Worm (Caenorhabditis elegans) whole organism, dauer: ENCODE results near the gene sphr-1.

Experiments used
- unc-62 ChIP-seq: sonication (generic microtip); optimal IDR thresholded peaks from 2 replicates; lab custom pipeline; 2017; ENCODE audit warnings: missing biosample characterization, missing genetic modification reagents, missing genetic modification characterization

sphr-1 gene

ce11 chrV:9166306-9166705 is 25.1 kb upstream of the sphr-1 start:
- no peak for TF ChIP-seq unc-62 (GFP tag; lab: Kevin White, UChicago)

DNA sequence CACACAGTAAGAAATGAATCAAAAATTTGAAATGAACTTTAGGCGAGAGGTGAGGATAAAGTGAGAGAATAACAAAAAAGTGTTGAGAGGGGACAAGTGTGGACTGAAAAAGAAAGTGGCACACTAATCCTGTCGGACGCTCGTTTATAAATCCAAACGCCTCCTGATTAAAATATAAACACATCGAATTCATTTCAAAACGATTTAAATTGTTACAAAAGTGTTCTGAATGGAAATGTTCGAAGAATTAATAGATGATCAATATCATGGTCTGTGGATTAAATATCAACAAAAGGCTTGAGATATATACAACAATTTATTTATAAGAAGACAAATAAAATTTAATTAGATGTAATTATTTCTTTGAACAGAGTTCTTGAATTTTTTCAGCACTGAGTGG is 23.3 kb upstream of the sphr-1 start, which contains the start of gene B0222.11:
B0222.11 (minus strand) TSS at position 101 of the 400 bp plus-strand sequence.
- no peak for TF ChIP-seq unc-62 (GFP tag; lab: Kevin White, UChicago)

- no peak for TF ChIP-seq unc-62 (GFP tag; lab: Kevin White, UChicago)
Observed at ce11 chrV:9172989-9173388, 18.4 kb upstream of the sphr-1 start, which contains the start of gene gad-3. TSS of gene gad-3 (minus strand) at chrV:9173005.

ce11 chrV:9173789-9174188 is 17.6 kb upstream of the sphr-1 start, which contains the start of gene pqn-16:
TSS of gene pqn-16 (plus strand) at chrV:9174089.
- no peak for TF ChIP-seq unc-62 (GFP tag; lab: Kevin White, UChicago)

DNA sequence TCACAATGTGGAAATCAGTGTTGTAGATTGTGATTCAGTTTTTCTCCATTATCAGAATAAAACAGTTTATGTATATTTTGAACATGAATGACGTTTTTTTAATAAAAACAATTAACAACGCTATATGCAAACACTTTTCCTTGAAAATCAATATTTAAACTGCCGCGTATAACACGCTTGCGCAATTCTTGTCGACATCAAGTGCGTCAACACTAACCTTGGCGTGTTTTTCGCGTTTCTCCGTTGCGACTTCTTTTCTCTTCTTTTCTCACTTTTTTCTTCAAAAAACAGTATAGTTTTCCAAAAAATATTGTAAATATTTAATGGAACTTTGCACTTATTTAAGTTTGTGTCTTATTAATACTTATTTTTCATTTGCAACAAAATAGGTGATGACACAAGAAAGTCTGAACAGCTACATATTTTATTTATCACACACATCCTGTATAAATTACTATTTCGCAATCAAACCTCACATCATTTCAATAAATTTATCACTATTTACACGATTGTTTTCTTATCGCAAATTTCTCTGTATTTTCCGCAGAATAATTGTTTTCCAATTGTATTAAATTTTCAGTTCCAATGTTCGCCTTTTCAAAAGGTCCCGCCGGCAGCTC is 16.1 kb upstream of the sphr-1 start, which contains the start of gene spas-1:
spas-1 (plus strand) TSS at position 572 of the 620 bp plus-strand sequence.
- TF ChIP-seq unc-62 (GFP tag; lab: Kevin White, UChicago): no peak

DNA sequence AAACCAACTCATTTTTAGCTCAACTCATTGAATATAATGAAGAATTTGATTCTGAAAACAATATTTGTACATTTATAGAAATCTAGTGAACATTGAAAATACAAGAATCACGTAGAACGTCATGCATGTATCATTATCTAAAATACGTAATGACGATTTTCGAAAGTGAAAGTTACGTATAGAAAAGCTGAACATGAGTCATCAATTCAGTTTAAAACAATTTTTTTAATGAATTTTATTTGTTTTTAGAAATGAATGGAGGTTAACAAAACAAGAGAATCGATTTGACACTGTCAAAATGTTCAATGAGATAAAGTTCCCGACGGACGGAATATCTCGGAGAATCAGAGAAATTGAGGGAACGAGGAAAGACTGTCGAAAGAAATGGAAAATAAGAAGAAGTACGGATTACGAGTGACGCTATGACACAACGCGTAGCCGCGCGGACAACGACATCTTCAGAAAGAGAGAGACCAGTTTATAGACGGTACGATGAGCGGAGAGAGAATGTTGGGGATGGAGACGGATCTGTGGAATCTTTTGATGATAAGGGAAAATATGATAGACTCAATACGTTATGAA is 9.7 kb upstream of the sphr-1 start, which contains the start of gene ptr-1:
ptr-1 (minus strand) TSS at position 51 of the 582 bp plus-strand sequence.
- TF ChIP-seq unc-62 (GFP tag; lab: Kevin White, UChicago): no peak

DNA sequence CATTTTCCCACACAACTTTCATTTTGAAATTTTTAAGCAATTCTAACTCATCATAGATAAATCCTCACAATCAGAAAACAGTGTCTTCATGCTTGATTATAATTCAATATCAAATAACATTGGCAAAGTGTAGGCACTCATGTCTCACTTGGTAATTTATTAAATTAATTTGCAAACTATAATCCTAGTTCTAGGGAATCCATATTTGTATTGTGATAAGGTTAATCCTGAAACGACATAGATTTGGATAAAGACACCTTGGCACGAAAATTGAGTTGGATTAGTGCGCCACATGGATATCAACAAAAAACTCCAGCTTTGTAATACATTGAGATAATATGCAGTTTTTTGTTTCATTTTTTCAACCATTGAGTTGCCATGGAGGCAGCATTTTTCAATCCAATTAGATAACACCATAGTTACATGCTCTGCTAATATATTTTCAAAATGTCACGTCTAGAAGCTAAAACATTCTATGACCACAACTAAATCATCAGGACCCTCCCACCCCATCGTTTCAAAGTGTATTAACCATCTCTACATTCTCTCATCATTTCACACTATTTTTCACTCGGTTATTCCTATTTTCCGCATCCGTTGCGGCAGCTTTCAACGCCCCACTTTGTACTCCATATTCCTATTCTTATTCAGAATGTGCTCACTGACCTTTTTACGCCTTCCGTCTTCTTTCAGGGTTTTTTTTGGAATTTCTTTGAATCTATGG is 7.5 kb upstream of the sphr-1 start:
- TF ChIP-seq unc-62 (GFP tag; lab: Kevin White, UChicago): no peak

DNA sequence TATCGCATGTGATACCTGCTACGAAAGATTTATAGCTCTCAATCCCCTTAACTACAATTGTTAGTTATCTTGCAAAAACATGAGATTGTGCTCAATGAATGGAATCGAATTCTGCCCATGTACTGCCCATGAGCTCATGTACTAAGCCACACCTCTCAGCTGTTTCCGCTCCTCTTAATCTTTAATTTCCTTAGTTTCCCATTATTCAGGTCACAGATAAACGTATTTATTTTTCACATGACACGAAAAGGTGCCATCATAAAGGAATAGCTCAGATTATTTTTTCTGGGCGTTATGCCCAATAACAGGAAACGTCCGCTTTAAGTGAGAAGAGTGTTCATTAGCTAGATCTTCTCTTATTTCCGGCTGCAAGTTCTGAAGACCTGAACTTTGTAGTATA is 5.4 kb upstream of the sphr-1 start:
- no peak for TF ChIP-seq unc-62 (GFP tag; lab: Kevin White, UChicago)

ce11 chrV:9194055-9194454 is 2.6 kb downstream of the sphr-1 start:
- no peak for TF ChIP-seq unc-62 (GFP tag; lab: Kevin White, UChicago)

DNA sequence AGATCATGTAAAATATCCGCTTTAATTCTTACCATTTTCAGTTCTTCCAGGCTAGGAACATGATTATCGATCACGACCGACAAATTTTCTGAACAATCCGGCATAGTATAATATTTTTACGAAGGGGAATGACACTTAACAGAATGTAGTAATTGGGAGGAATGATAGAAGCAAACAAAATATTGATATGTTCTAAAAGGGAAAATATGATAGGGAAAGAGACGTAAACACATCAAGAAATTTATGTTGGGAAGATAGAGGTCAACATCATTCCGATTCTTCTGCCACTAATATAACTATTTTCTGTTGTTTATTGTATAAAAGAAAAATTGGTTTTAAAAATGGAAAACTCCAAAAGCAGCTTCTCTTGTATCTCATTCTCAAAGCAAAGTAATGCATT is 5.7 kb downstream of the sphr-1 start, which contains the start of gene C24B5.4:
C24B5.4 (minus strand) TSS at position 206 of the 400 bp plus-strand sequence.
- no peak for TF ChIP-seq unc-62 (GFP tag; lab: Kevin White, UChicago)

- TF ChIP-seq unc-62 (GFP tag; lab: Kevin White, UChicago): no peak
Observed at ce11 chrV:9198887-9199286, 7.5 kb downstream of the sphr-1 start, which contains the start of gene str-177. TSS of gene str-177 (minus strand) at chrV:9198987.

ce11 chrV:9202710-9203109 is 11.3 kb downstream of the sphr-1 start, which contains the start of gene asp-2:
TSS of gene asp-2 (plus strand) at chrV:9203077.
- no peak for TF ChIP-seq unc-62 (GFP tag; lab: Kevin White, UChicago)

ce11 chrV:9207377-9207776 is 16.0 kb downstream of the sphr-1 start, which contains the start of gene inx-10:
TSS of gene inx-10 (minus strand) at chrV:9207477.
- TF ChIP-seq unc-62 (GFP tag; lab: Kevin White, UChicago): no peak

DNA sequence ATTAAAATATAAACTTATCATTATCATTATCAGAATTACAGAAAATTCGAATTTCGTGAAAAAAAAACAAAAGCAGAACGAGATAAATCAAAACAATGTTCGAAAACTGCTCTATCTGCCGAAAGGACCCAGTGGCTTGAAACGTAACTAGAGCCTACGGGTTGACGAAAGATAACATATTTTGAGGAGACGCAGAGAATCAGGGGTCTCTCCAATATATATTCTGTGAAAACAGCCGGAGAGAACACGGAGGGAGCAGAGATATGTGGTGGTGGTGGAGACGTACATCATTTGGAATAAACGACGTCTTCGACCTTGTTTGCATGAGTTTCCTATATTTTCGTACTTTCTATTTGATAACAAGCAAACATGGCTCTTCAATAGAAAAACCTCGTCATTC is 17.5 kb downstream of the sphr-1 start:
- no peak for TF ChIP-seq unc-62 (GFP tag; lab: Kevin White, UChicago)

DNA sequence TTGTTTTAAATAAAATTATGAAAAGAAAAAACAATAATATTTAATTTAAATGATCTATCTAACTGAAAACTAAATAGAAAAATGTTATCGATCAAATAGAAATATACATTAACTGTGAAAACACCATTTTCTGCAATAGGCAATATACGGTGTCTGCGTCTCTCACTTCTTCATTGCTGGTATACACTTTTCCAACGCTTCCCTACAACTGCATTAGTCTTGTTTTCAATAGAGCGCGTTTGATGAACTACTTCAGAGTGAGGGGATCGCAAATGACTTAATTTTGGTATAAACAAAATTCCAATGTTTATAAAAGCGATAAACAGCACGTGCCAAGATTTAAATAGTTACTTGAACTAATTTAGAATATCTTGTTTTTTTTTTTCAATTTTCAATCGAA is 21.1 kb downstream of the sphr-1 start:
- no peak for TF ChIP-seq unc-62 (GFP tag; lab: Kevin White, UChicago)

ce11 chrV:9213554-9213953 is 22.1 kb downstream of the sphr-1 start, which contains the start of gene mdt-27:
TSS of gene mdt-27 (minus strand) at chrV:9213654.
- TF ChIP-seq unc-62 (GFP tag; lab: Kevin White, UChicago): no peak
